Fruit fly (Drosophila melanogaster) whole organism: Measurements from ENCODE around the gene ng1.

Experiments
- CG8478 ChIP-seq: fragments of >200 bp; optimal IDR thresholded peaks from 2 replicates; lab custom pipeline; 2018; ENCODE audit warnings: inconsistent platforms
- Dll ChIP-seq: fragments of >200 bp; optimal IDR thresholded peaks from 2 replicates; lab custom pipeline; 2017
- EcR ChIP-seq, 2 experiments: fragments of >200 bp; optimal IDR thresholded peaks; 2 replicates each; lab custom pipeline; 2017; ENCODE audit warnings: missing biosample characterization in 2 of 2, missing genetic modification characterization in 2 of 2, missing genetic modification reagents in 2 of 2
- pan ChIP-seq: fragments of >200 bp; optimal IDR thresholded peaks from 2 replicates; lab custom pipeline; 2017
- psq ChIP-seq: fragments of >200 bp; optimal IDR thresholded peaks from 2 replicates; lab custom pipeline; 2017
- usp ChIP-seq: fragments of >200 bp; optimal IDR thresholded peaks from 2 replicates; lab custom pipeline; 2017; ENCODE audit warnings: missing biosample characterization, missing genetic modification characterization, mixed read lengths

dm6 chrX:3193774-3194173, 48.4 kb upstream of the ng1 start:
- TF ChIP-seq usp (GFP tag; lab: Kevin White, UChicago) = no peak
- no peak for TF ChIP-seq Dll (lab: Kevin White, UChicago)
- no peak for TF ChIP-seq psq (lab: Kevin White, UChicago)
- TF ChIP-seq pan = no peak
- TF ChIP-seq CG8478 (lab: Kevin White, UChicago) = no peak
- no peak for TF ChIP-seq EcR (GFP tag; optimal IDR thresholded peaks at IDR 0.05; lab: Kevin White, UChicago)
